Fruit fly (Drosophila melanogaster) whole organism, embryonic: ENCODE data around the gene CG15894.

Experiments used
- Bdp1 ChIP-seq: fragments of 200-800 bp; sonication (Bioruptor generic); optimal IDR thresholded peaks from 3 replicates; lab custom pipeline; 2016; ENCODE audit warnings: missing biosample characterization, missing genetic modification characterization
- CG10147 ChIP-seq: fragments of 200-800 bp; sonication (Bioruptor generic); optimal IDR thresholded peaks from 2 replicates; lab custom pipeline; 2019; ENCODE audit warnings: missing biosample characterization, mild to moderate bottlenecking, missing genetic modification characterization, moderate library complexity
- CG1024 ChIP-seq: fragments of 200-800 bp; sonication (Bioruptor generic); IDR thresholded peaks from 2 replicates; pipeline ENCODE4 v1.3.6; 2022; ENCODE audit warnings: missing biosample characterization, missing genetic modification characterization
- CG10959 ChIP-seq: fragments of 200-800 bp; sonication (Bioruptor generic); IDR thresholded peaks from 2 replicates; pipeline ENCODE4 v1.3.6; 2022; ENCODE audit warnings: missing biosample characterization, missing genetic modification characterization
- CG11093 ChIP-seq: fragments of 200-800 bp; sonication (Bioruptor generic); IDR thresholded peaks from 3 replicates; pipeline ENCODE4 v1.3.6; 2022; ENCODE audit warnings: missing biosample characterization, missing genetic modification characterization
- CG13624 ChIP-seq: fragments of 200-800 bp; sonication (Bioruptor generic); optimal IDR thresholded peaks from 2 replicates; lab custom pipeline; 2016; ENCODE audit warnings: missing biosample characterization, missing genetic modification characterization
- CG18619 ChIP-seq: fragments of 200-800 bp; sonication (Bioruptor generic); optimal IDR thresholded peaks from 3 replicates; lab custom pipeline; 2017; ENCODE audit warnings: missing biosample characterization, mild to moderate bottlenecking, missing genetic modification characterization
- CG2202 ChIP-seq: fragments of 200-800 bp; sonication (Bioruptor generic); optimal IDR thresholded peaks from 2 replicates; lab custom pipeline; 2018; ENCODE audit warnings: missing biosample characterization, mild to moderate bottlenecking, missing genetic modification characterization
- CG3163 ChIP-seq: fragments of 200-800 bp; sonication (Bioruptor generic); optimal IDR thresholded peaks from 3 replicates; lab custom pipeline; 2016; ENCODE audit warnings: missing biosample characterization, missing genetic modification characterization
- CG34376 ChIP-seq: fragments of 200-800 bp; sonication (Bioruptor generic); optimal IDR thresholded peaks from 2 replicates; lab custom pipeline; 2018; ENCODE audit warnings: missing biosample characterization, mild to moderate bottlenecking, missing genetic modification characterization
- CG3838 ChIP-seq: fragments of 200-800 bp; sonication (Bioruptor generic); optimal IDR thresholded peaks from 3 replicates; lab custom pipeline; 2016; ENCODE audit warnings: missing biosample characterization, missing genetic modification characterization
- CG3847 ChIP-seq: fragments of 200-800 bp; sonication (Bioruptor generic); IDR thresholded peaks from 2 replicates; pipeline ENCODE4 v1.3.6; 2022; ENCODE audit warnings: missing biosample characterization, missing genetic modification characterization
- CG42726 ChIP-seq: fragments of 200-800 bp; sonication (Bioruptor generic); IDR thresholded peaks from 2 replicates; pipeline ENCODE4 v1.3.6; 2022; ENCODE audit warnings: missing biosample characterization, missing genetic modification characterization; ENCODE audit not compliant: partially characterized antibody
- CG4730 ChIP-seq: fragments of 200-800 bp; sonication (Bioruptor generic); IDR thresholded peaks from 2 replicates; pipeline ENCODE4 v1.3.6; 2022; ENCODE audit warnings: missing biosample characterization, missing genetic modification characterization
- CG9797 ChIP-seq: fragments of 200-800 bp; sonication (Bioruptor generic); optimal IDR thresholded peaks from 3 replicates; lab custom pipeline; 2018; ENCODE audit warnings: missing biosample characterization, mild to moderate bottlenecking, missing genetic modification characterization
- D ChIP-seq, 2 experiments: fragments of 200-800 bp in 1 of 2; fragments of >200 bp in 1 of 2; sonication (Bioruptor generic) in 1 of 2; optimal IDR thresholded peaks; 2 replicates in 1 of 2; 3 replicates in 1 of 2; lab custom pipeline; 2017; ENCODE audit warnings: mild to moderate bottlenecking in 1 of 2, missing biosample characterization in 1 of 2, missing genetic modification characterization in 1 of 2, missing genetic modification reagents in 1 of 2
- Dip3 ChIP-seq: fragments of 200-800 bp; sonication (Bioruptor generic); optimal IDR thresholded peaks from 3 replicates; lab custom pipeline; 2016; ENCODE audit warnings: missing biosample characterization, missing genetic modification characterization
- Gug ChIP-seq: fragments of 200-800 bp; sonication (Bioruptor generic); IDR thresholded peaks from 4 replicates; pipeline ENCODE4 v1.3.6; 2022; ENCODE audit warnings: missing biosample characterization, missing genetic modification characterization
- HLH54F ChIP-seq: fragments of 200-800 bp; sonication (Bioruptor generic); optimal IDR thresholded peaks from 3 replicates; lab custom pipeline; 2016; ENCODE audit warnings: missing biosample characterization, missing genetic modification characterization
- HLHmδ ChIP-seq: fragments of 200-800 bp; sonication (Bioruptor generic); optimal IDR thresholded peaks from 2 replicates; lab custom pipeline; 2018; ENCODE audit warnings: missing biosample characterization, mild to moderate bottlenecking, missing genetic modification characterization, moderate library complexity
- Hmr ChIP-seq: fragments of 200-800 bp; sonication (Bioruptor generic); optimal IDR thresholded peaks from 3 replicates; lab custom pipeline; 2017; ENCODE audit warnings: mild to moderate bottlenecking, missing biosample characterization, missing genetic modification reagents, missing genetic modification characterization
- MTF-1 ChIP-seq: fragments of 200-800 bp; sonication (Bioruptor generic); optimal IDR thresholded peaks from 2 replicates; lab custom pipeline; 2018; ENCODE audit warnings: missing biosample characterization, mild to moderate bottlenecking, missing genetic modification characterization, borderline replicate concordance
- NFAT ChIP-seq: fragments of 200-800 bp; sonication (Bioruptor generic); IDR thresholded peaks from 2 replicates; pipeline ENCODE4 v1.3.6; 2022; ENCODE audit warnings: missing biosample characterization, missing genetic modification characterization
- Six4 ChIP-seq: fragments of 200-800 bp; sonication (Bioruptor generic); optimal IDR thresholded peaks from 2 replicates; lab custom pipeline; 2016; ENCODE audit warnings: missing biosample characterization, missing genetic modification characterization
- Sry-δ ChIP-seq: fragments of 200-800 bp; sonication (Bioruptor generic); optimal IDR thresholded peaks from 2 replicates; lab custom pipeline; 2016; ENCODE audit warnings: missing biosample characterization, missing genetic modification characterization
- ap ChIP-seq: fragments of 200-800 bp; sonication (Bioruptor generic); IDR thresholded peaks from 2 replicates; pipeline ENCODE4 v1.3.6; 2022; ENCODE audit warnings: missing biosample characterization, missing genetic modification characterization
- bsh ChIP-seq, 2 experiments: fragments of 200-800 bp; sonication (Bioruptor generic); optimal IDR thresholded peaks; 2 replicates each; lab custom pipeline; 2017 to 2018; ENCODE audit warnings: mild to moderate bottlenecking in 2 of 2, missing biosample characterization in 2 of 2, missing genetic modification characterization in 2 of 2, moderate library complexity in 1 of 2
- cad ChIP-seq: fragments of >200 bp; optimal IDR thresholded peaks from 2 replicates; lab custom pipeline; 2017; ENCODE audit warnings: missing biosample characterization, missing genetic modification characterization
- chn ChIP-seq: fragments of 200-800 bp; sonication (Bioruptor generic); optimal IDR thresholded peaks from 2 replicates; lab custom pipeline; 2016; ENCODE audit warnings: missing biosample characterization, missing genetic modification characterization
- crol ChIP-seq: fragments of 200-800 bp; sonication (Bioruptor generic); IDR thresholded peaks from 2 replicates; pipeline ENCODE4 v1.3.6; 2022; ENCODE audit warnings: missing biosample characterization, missing genetic modification characterization
- dati ChIP-seq: fragments of 200-800 bp; sonication (Bioruptor generic); IDR thresholded peaks from 2 replicates; pipeline ENCODE4 v1.3.6; 2022; ENCODE audit warnings: missing biosample characterization, missing genetic modification characterization
- disco-r ChIP-seq: fragments of 200-800 bp; sonication (Bioruptor generic); optimal IDR thresholded peaks from 2 replicates; lab custom pipeline; 2016; ENCODE audit warnings: missing biosample characterization, missing genetic modification characterization
- esg ChIP-seq: fragments of 200-800 bp; sonication (Bioruptor generic); conservative IDR thresholded peaks from 2 replicates; pipeline ENCODE4 v1.3.6; 2022; ENCODE audit warnings: missing biosample characterization, missing genetic modification characterization
- gem ChIP-seq: fragments of 200-800 bp; sonication (Bioruptor generic); optimal IDR thresholded peaks from 2 replicates; lab custom pipeline; 2019; ENCODE audit warnings: missing biosample characterization, mild to moderate bottlenecking, missing genetic modification characterization, moderate library complexity
- inv ChIP-seq: fragments of 200-800 bp; sonication (Bioruptor generic); IDR thresholded peaks from 2 replicates; pipeline ENCODE4 v1.3.6; 2022; ENCODE audit warnings: missing biosample characterization, missing genetic modification characterization; ENCODE audit not compliant: partially characterized antibody
- knrl ChIP-seq: fragments of 200-800 bp; sonication (Bioruptor generic); IDR thresholded peaks from 3 replicates; pipeline ENCODE4 v1.3.6; 2022; ENCODE audit warnings: missing biosample characterization, missing genetic modification characterization; ENCODE audit not compliant: partially characterized antibody
- lbe ChIP-seq: fragments of 200-800 bp; sonication (Bioruptor generic); optimal IDR thresholded peaks from 2 replicates; lab custom pipeline; 2016; ENCODE audit warnings: missing biosample characterization, mild to moderate bottlenecking, missing genetic modification characterization
- lov ChIP-seq, 2 experiments: fragments of 200-800 bp in 1 of 2; fragments of >200 bp in 1 of 2; sonication (Bioruptor generic) in 1 of 2; IDR thresholded peaks in 1 of 2; optimal IDR thresholded peaks in 1 of 2; 2 replicates in 1 of 2; 3 replicates in 1 of 2; pipeline versions ENCODE4 v1.3.6 to Lab custom; 2017 to 2022; ENCODE audit warnings: missing biosample characterization in 1 of 2, missing genetic modification characterization in 1 of 2
- p53 ChIP-seq: fragments of 200-800 bp; sonication (Bioruptor generic); optimal IDR thresholded peaks from 2 replicates; lab custom pipeline; 2016; ENCODE audit warnings: missing biosample characterization, missing genetic modification characterization
- pb ChIP-seq: fragments of 200-800 bp; sonication (Bioruptor generic); optimal IDR thresholded peaks from 3 replicates; lab custom pipeline; 2016; ENCODE audit warnings: missing biosample characterization, missing genetic modification characterization
- pros ChIP-seq: fragments of 200-800 bp; sonication (Bioruptor generic); optimal IDR thresholded peaks from 3 replicates; lab custom pipeline; 2019; ENCODE audit warnings: missing biosample characterization, mild to moderate bottlenecking, missing genetic modification characterization, moderate library complexity
- pum ChIP-seq: fragments of 200-800 bp; sonication (Bioruptor generic); optimal IDR thresholded peaks from 2 replicates; lab custom pipeline; 2016; ENCODE audit warnings: missing biosample characterization, missing genetic modification characterization
- so ChIP-seq: fragments of 200-800 bp; sonication (Bioruptor generic); IDR thresholded peaks from 3 replicates; pipeline ENCODE4 v1.3.6; 2022; ENCODE audit warnings: missing biosample characterization, missing genetic modification characterization
- sr ChIP-seq: fragments of 200-800 bp; sonication (Bioruptor generic); IDR thresholded peaks from 3 replicates; pipeline ENCODE4 v1.3.6; 2022; ENCODE audit warnings: missing biosample characterization, missing genetic modification characterization
- stc ChIP-seq: fragments of 200-800 bp; sonication (Bioruptor generic); IDR thresholded peaks from 2 replicates; pipeline ENCODE4 v1.3.6; 2022; ENCODE audit warnings: missing biosample characterization, missing genetic modification characterization
- tgo ChIP-seq: fragments of 200-800 bp; sonication (Bioruptor generic); IDR thresholded peaks from 3 replicates; pipeline ENCODE4 v1.3.6; 2022; ENCODE audit warnings: missing biosample characterization, missing genetic modification characterization
- toy ChIP-seq: fragments of 200-800 bp; sonication (Bioruptor generic); IDR thresholded peaks from 2 replicates; pipeline ENCODE4 v1.3.6; 2022; ENCODE audit warnings: missing biosample characterization, missing genetic modification characterization
- tx ChIP-seq: fragments of 200-800 bp; sonication (Bioruptor generic); optimal IDR thresholded peaks from 2 replicates; lab custom pipeline; 2016; ENCODE audit warnings: missing biosample characterization, missing genetic modification characterization
- vnd ChIP-seq: fragments of 200-800 bp; sonication (Bioruptor generic); IDR thresholded peaks from 3 replicates; pipeline ENCODE4 v1.3.6; 2022; ENCODE audit warnings: missing biosample characterization, missing genetic modification characterization; ENCODE audit not compliant: partially characterized antibody
- zf30C ChIP-seq: fragments of 200-800 bp; sonication (Bioruptor generic); optimal IDR thresholded peaks from 3 replicates; lab custom pipeline; 2018; ENCODE audit warnings: missing biosample characterization, mild to moderate bottlenecking, missing genetic modification characterization

The CG15894 gene

DNA sequence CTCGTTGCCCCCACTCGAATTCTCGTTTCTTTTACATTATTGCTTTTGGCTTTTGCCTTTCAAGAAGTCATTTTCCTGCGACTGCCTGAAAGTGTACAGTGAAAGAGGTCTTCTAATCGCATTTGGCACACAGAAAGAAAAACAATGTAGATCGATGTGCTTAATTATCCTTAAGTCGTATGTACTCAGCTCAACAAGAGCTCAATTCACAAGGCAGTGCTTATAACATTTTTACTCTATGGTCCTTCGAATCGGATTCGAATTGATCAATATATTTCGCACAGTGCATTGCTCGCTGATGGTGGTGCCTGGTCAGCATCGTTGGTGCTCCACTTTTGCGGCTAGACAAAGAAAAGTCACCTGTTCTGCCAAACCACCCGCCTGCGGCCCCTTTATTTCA, 1.4 kb downstream of the CG15894 start (continued):
- TF ChIP-seq HLHmδ (GFP tag; lab: Kevin White, UChicago), result no peak
- TF ChIP-seq Six4 (GFP tag; lab: Kevin White, UChicago), result no peak
- 0 out of 2 replicates have a peak, but pooled peaks have one; percentile 6 for TF ChIP-seq esg (GFP tag; lab: Robert Waterston, UW)
- no peak for TF ChIP-seq CG10147 (GFP tag; lab: Kevin White, UChicago)
- no peak for TF ChIP-seq sr (GFP tag; lab: Robert Waterston, UW)
- no peak for TF ChIP-seq cad (GFP tag; lab: Kevin White, UChicago)
- TF ChIP-seq Hmr (GFP tag; lab: Kevin White, UChicago), result peak; percentile 39
- TF ChIP-seq Gug, result no peak
- TF ChIP-seq chn, result no peak
- no peak for TF ChIP-seq lov (optimal IDR thresholded peaks at IDR 0.05; lab: Kevin White, UChicago)
- TF ChIP-seq lov (GFP tag; IDR thresholded peaks at IDR 0.05; lab: Robert Waterston, UW), result no peak
- TF ChIP-seq NFAT (GFP tag; lab: Robert Waterston, UW), result no peak
- no peak for TF ChIP-seq Sry-δ (GFP tag; lab: Kevin White, UChicago)
- no peak for TF ChIP-seq crol (GFP tag; lab: Robert Waterston, UW)
- TF ChIP-seq so, result no peak
- no peak for TF ChIP-seq HLH54F (GFP tag; lab: Kevin White, UChicago)
- TF ChIP-seq vnd (GFP tag; lab: Robert Waterston, UW), result no peak

dm6 chrX:6311516-6311915, 2.5 kb downstream of the CG15894 start:
- TF ChIP-seq disco-r (GFP tag; lab: Kevin White, UChicago) (no peak), CG4730 (no peak), tx (no peak), NFAT (GFP tag; lab: Robert Waterston, UW) (no peak), CG18619 (GFP tag; lab: Kevin White, UChicago) (no peak), CG3838 (GFP tag; lab: Kevin White, UChicago) (no peak), knrl (no peak), pum (GFP tag; lab: Kevin White, UChicago) (no peak), CG3847 (GFP tag; lab: Robert Waterston, UW) (no peak), inv (GFP tag; lab: Robert Waterston, UW) (no peak), CG11093 (no peak), Bdp1 (GFP tag; lab: Kevin White, UChicago) (no peak), lbe (GFP tag; lab: Kevin White, UChicago) (no peak), CG2202 (no peak), CG9797 (GFP tag; lab: Kevin White, UChicago) (no peak), CG34376 (no peak), CG13624 (no peak), pros (no peak), pb (no peak), CG42726 (GFP tag; lab: Robert Waterston, UW) (no peak), D (optimal IDR thresholded peaks at IDR 0.05; lab: Kevin White, UChicago) (no peak), D (GFP tag; optimal IDR thresholded peaks at IDR 0.05; lab: Kevin White, UChicago) (no peak), CG10959 (GFP tag; lab: Robert Waterston, UW) (no peak), ap (GFP tag; lab: Robert Waterston, UW) (no peak), CG3163 (GFP tag; lab: Kevin White, UChicago) (no peak), gem (tag; lab: Kevin White, UChicago) (peak; percentile 40), stc (GFP tag; lab: Robert Waterston, UW) (no peak), zf30C (GFP tag; lab: Kevin White, UChicago) (no peak), toy (GFP tag; lab: Robert Waterston, UW) (no peak), cad (GFP tag; lab: Kevin White, UChicago) (no peak), dati (GFP tag; lab: Robert Waterston, UW) (no peak), CG1024 (GFP tag; lab: Robert Waterston, UW) (no peak), tgo (GFP tag; lab: Robert Waterston, UW) (no peak), p53 (GFP tag; lab: Kevin White, UChicago) (no peak), Dip3 (no peak), MTF-1 (GFP tag; lab: Kevin White, UChicago) (no peak), bsh (GFP tag; optimal IDR thresholded peaks at IDR 0.05; lab: Kevin White, UChicago) (peak in 1 of 2 experiments; percentile 29)
